Worm (Caenorhabditis elegans) whole organism, midembryonic: ENCODE results near the gene F32D1.7.

Experiments
- T22C8.4 ChIP-seq: fragments of 200-800 bp; sonication (Bioruptor generic); IDR thresholded peaks from 2 replicates; pipeline ENCODE4 v1.3.6; 2022; ENCODE audit warnings: missing genetic modification characterization, missing compliant biosample characterization
- cog-1 ChIP-seq: sonication (generic microtip); optimal IDR thresholded peaks from 2 replicates; lab custom pipeline; 2016; ENCODE audit warnings: missing genetic modification characterization, missing compliant biosample characterization
- klf-2 ChIP-seq: fragments of 200-800 bp; sonication (Bioruptor generic); conservative IDR thresholded peaks from 2 replicates; pipeline ENCODE4 v1.3.6; 2022; ENCODE audit warnings: missing genetic modification reagents, missing genetic modification characterization, missing compliant biosample characterization
- tab-1 ChIP-seq: fragments of 200-800 bp; sonication (Bioruptor generic); IDR thresholded peaks from 2 replicates; pipeline ENCODE4 v1.3.6; 2022; ENCODE audit warnings: missing genetic modification characterization, missing compliant biosample characterization
- ztf-23 ChIP-seq: fragments of 200-800 bp; sonication (Bioruptor generic); IDR thresholded peaks from 2 replicates; pipeline ENCODE4 v1.3.6; 2022; ENCODE audit warnings: missing genetic modification reagents, missing genetic modification characterization, missing compliant biosample characterization

ce11 chrV:4375807-4376564 is at the start of gene F32D1.7:
- TF ChIP-seq T22C8.4 (GFP tag; lab: Robert Waterston, UW) (no peak), tab-1 (GFP tag; lab: Robert Waterston, UW) (no peak), klf-2 (no peak), ztf-23 (GFP tag; lab: Robert Waterston, UW) (no peak), cog-1 (tag; lab: Kevin White, UChicago) (no peak)
